Worm (Caenorhabditis elegans) whole organism, L3 larva: ENCODE measurements around the gene F01G12.18.

Source experiments
- ZK546.5 ChIP-seq: sonication (generic microtip); optimal IDR thresholded peaks from 2 replicates; lab custom pipeline; 2017; ENCODE audit warnings: missing biosample characterization, missing genetic modification characterization
- egl-27 ChIP-seq: sonication (generic microtip); optimal IDR thresholded peaks from 4 replicates; lab custom pipeline; 2017; ENCODE audit warnings: missing biosample characterization, missing genetic modification reagents, missing genetic modification characterization
- mdl-1 ChIP-seq: fragments of 150-350 bp; optimal IDR thresholded peaks from 2 replicates; lab custom pipeline; 2014; ENCODE audit warnings: missing biosample characterization, missing genetic modification characterization
- nhr-237 ChIP-seq: fragments of 150-350 bp; optimal IDR thresholded peaks from 2 replicates; lab custom pipeline; 2014; ENCODE audit warnings: missing biosample characterization, missing genetic modification characterization
- nhr-77 ChIP-seq: fragments of 150-350 bp; optimal IDR thresholded peaks from 2 replicates; lab custom pipeline; 2014; ENCODE audit warnings: missing biosample characterization, missing genetic modification characterization
- pha-4 ChIP-seq: fragments of 150-350 bp; optimal IDR thresholded peaks from 2 replicates; lab custom pipeline; 2014; ENCODE audit warnings: missing biosample characterization, missing genetic modification reagents, missing genetic modification characterization
- unc-62 ChIP-seq: fragments of 150-350 bp; sonication (generic microtip); optimal IDR thresholded peaks from 4 replicates; lab custom pipeline; 2014; ENCODE audit warnings: missing biosample characterization, missing genetic modification reagents, missing genetic modification characterization

DNA sequence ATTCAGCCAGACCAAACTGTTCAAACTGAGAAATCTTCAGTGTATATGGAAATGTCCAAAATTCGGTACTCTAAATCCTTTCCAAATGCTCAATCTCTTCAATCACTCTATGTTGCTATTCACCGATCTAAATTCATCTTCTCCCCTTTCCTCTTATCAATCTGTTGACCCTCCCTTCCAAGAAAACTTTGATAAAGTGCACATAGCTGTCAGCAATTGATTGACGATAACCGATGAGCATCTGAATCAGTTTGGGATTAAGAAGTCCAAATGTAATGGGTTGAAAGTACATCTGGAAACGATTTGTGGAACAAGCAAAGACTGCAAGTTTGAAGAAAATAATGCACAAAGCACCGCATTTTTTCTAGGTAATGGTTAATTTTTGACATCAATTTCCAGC lies 8.3 kb downstream of the F01G12.18 start:
- TF ChIP-seq mdl-1 (tag; lab: Kevin White, UChicago) (no peak), nhr-237 (tag; lab: Kevin White, UChicago) (no peak), pha-4 (no peak), unc-62 (GFP tag; lab: Kevin White, UChicago) (no peak), ZK546.5 (tag; lab: Kevin White, UChicago) (no peak), nhr-77 (no peak), egl-27 (tag; lab: Kevin White, UChicago) (no peak)
